Worm (Caenorhabditis elegans) whole organism, L1 larva: ENCODE data around the gene sri-27.

ENCODE experiments used
- aha-1 ChIP-seq: fragments of 150-350 bp; optimal IDR thresholded peaks from 2 replicates; lab custom pipeline; 2014; ENCODE audit warnings: missing biosample characterization, missing genetic modification characterization
- aly-2 ChIP-seq: fragments of 150-350 bp; optimal IDR thresholded peaks from 2 replicates; lab custom pipeline; 2014; ENCODE audit warnings: missing biosample characterization, missing genetic modification characterization
- ama-1 ChIP-seq: fragments of 150-350 bp; optimal IDR thresholded peaks from 2 replicates; lab custom pipeline; 2014
- egl-13 ChIP-seq: sonication (generic microtip); optimal IDR thresholded peaks from 2 replicates; lab custom pipeline; 2016; ENCODE audit warnings: missing genotype, missing genetic modification reagents, missing genetic modification characterization, missing compliant biosample characterization
- fkh-10 ChIP-seq: sonication (generic microtip); optimal IDR thresholded peaks from 2 replicates; lab custom pipeline; 2017; ENCODE audit warnings: missing biosample characterization, missing genetic modification reagents, missing genetic modification characterization
- fkh-8 ChIP-seq: sonication (generic microtip); optimal IDR thresholded peaks from 2 replicates; lab custom pipeline; 2016; ENCODE audit warnings: mild to moderate bottlenecking, missing genetic modification characterization, missing compliant biosample characterization
- grh-1 ChIP-seq: fragments of 200-800 bp; sonication (Bioruptor generic); IDR thresholded peaks from 2 replicates; pipeline ENCODE4 v1.3.6; 2022; ENCODE audit warnings: missing genetic modification reagents, missing genetic modification characterization, missing compliant biosample characterization
- nhr-11 ChIP-seq: fragments of 150-350 bp; optimal IDR thresholded peaks from 2 replicates; lab custom pipeline; 2014; ENCODE audit warnings: missing biosample characterization, missing genetic modification characterization
- nhr-12 ChIP-seq: sonication (generic microtip); optimal IDR thresholded peaks from 2 replicates; lab custom pipeline; 2017; ENCODE audit warnings: missing biosample characterization, missing genetic modification characterization
- nhr-71 ChIP-seq: sonication (generic microtip); optimal IDR thresholded peaks from 2 replicates; lab custom pipeline; 2016; ENCODE audit warnings: mild to moderate bottlenecking, missing genetic modification characterization, moderate library complexity, missing compliant biosample characterization
- nhr-77 ChIP-seq: fragments of 150-350 bp; optimal IDR thresholded peaks from 2 replicates; lab custom pipeline; 2014; ENCODE audit warnings: missing biosample characterization, missing genetic modification characterization
- snpc-4 ChIP-seq: fragments of 150-350 bp; optimal IDR thresholded peaks from 2 replicates; lab custom pipeline; 2014; ENCODE audit warnings: missing biosample characterization, missing genetic modification characterization
- tbx-2 ChIP-seq: sonication (generic microtip); optimal IDR thresholded peaks from 2 replicates; lab custom pipeline; 2016; ENCODE audit warnings: missing genetic modification characterization, missing compliant biosample characterization
- unc-86 ChIP-seq: sonication (generic microtip); optimal IDR thresholded peaks from 2 replicates; lab custom pipeline; 2016; ENCODE audit warnings: missing genetic modification characterization, missing compliant biosample characterization

- TF ChIP-seq aly-2 (tag; lab: Kevin White, UChicago) (no peak), grh-1 (GFP tag; lab: Robert Waterston, UW) (no peak), nhr-11 (no peak), fkh-8 (tag; lab: Kevin White, UChicago) (no peak), egl-13 (tag; lab: Kevin White, UChicago) (no peak), aha-1 (tag; lab: Kevin White, UChicago) (no peak), nhr-12 (tag; lab: Kevin White, UChicago) (no peak), fkh-10 (GFP tag; lab: Kevin White, UChicago) (no peak), snpc-4 (no peak), unc-86 (no peak), tbx-2 (no peak), nhr-71 (tag; lab: Kevin White, UChicago) (no peak), nhr-77 (tag; lab: Kevin White, UChicago) (no peak), ama-1 (lab: Kevin White, UChicago) (no peak)
Observed at ce11 chrV:1755589-1755988, 30.1 kb downstream of the sri-27 start, which contains the start of gene ZK697.14.
